Worm (Caenorhabditis elegans): ENCODE data around the gene btb-19.

Gene btb-19

ce11 chrII:14563766-14564370, 41.9 kb upstream of the btb-19 start:
- TF ChIP-seq egrh-3 (GFP tag; IDR thresholded peaks at IDR 0.05) = peak; percentile 53; the same call in 1 of the 2 replicates
- TF ChIP-seq D2030.7 (GFP tag; IDR thresholded peaks at IDR 0.05) = peak; percentile 43; the same call in 1 of the 2 replicates
- 0 out of 2 replicates have a peak, but pooled peaks have one; percentile 35 for TF ChIP-seq mcd-1 (GFP tag; IDR thresholded peaks at IDR 0.05)
- peak; percentile 80 for TF ChIP-seq madf-8 (GFP tag; conservative IDR thresholded peaks at IDR 0.05)
- TF ChIP-seq hmg-1.2 (GFP tag; IDR thresholded peaks at IDR 0.05) = peak; percentile 97
- TF ChIP-seq xnd-1 (tag; optimal IDR thresholded peaks at IDR 0.05) = peak; percentile 79
- TF ChIP-seq F33H1.4 (GFP tag; IDR thresholded peaks at IDR 0.05) = peak; percentile 38; the same call in 1 of the 2 replicates
- TF ChIP-seq madf-6 (GFP tag; IDR thresholded peaks at IDR 0.05) = peak; percentile 70
- peak; percentile 78 for TF ChIP-seq lsl-1 (GFP tag; optimal IDR thresholded peaks at IDR 0.05)
- peak; percentile 40; the same call in 1 of the 2 replicates for TF ChIP-seq ceh-91 (GFP tag; IDR thresholded peaks at IDR 0.05)
- 0 out of 2 replicates have a peak, but pooled peaks have one; percentile 36 for TF ChIP-seq ztf-28 (GFP tag; IDR thresholded peaks at IDR 0.05)
- TF ChIP-seq dox-1 (GFP tag; IDR thresholded peaks at IDR 0.05) = peak; percentile 70

DNA sequence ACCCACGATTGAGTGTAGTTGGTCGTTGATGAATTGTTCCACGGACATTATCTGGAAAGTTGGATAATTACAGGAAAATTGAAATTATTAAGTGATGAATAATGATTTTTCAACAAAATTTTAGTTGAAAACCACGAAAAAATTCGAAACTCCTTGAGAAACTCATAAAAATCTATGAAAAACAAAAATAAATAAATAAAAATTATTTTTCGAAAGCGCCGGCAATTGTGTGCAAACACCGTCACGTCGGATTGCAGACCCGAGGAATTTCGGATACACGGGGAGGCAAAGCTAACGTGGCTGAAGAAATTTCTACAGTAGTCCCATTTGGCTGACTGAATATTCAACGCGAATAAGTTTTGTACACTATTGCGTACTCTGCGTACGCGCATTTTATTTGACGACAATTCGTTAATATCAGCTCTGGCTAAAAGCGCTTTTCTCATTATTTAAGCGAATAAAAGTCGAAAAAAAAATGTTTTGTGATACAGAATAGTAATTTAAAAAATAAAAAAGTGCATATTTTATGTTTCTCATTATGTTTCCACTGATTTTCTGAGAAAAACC, 39.7 kb upstream of the btb-19 start, which contains the start of gene mog-4:
mog-4 (minus strand) TSS at position 51 of the 567 bp plus-strand sequence.
- TF ChIP-seq egl-44 (GFP tag; IDR thresholded peaks at IDR 0.05) (peak; percentile 97), lin-54 (GFP tag; optimal IDR thresholded peaks at IDR 0.05) (peak; percentile 97), B0019.2 (GFP tag; conservative IDR thresholded peaks at IDR 0.05) (peak; percentile 100), ztf-6 (GFP tag; IDR thresholded peaks at IDR 0.05) (peak; percentile 100), Y79H2A.3 (GFP tag; conservative IDR thresholded peaks at IDR 0.05) (peak; percentile 100), mel-28 (tag; optimal IDR thresholded peaks at IDR 0.05; ENCODE audit: borderline replicate concordance) (peak; percentile 76), mcd-1 (GFP tag; IDR thresholded peaks at IDR 0.05) (peak; percentile 99), nhr-27 (tag; optimal IDR thresholded peaks at IDR 0.05) (peak; percentile 58), lin-26 (GFP tag; IDR thresholded peaks at IDR 0.05) (peak; percentile 98), B0261.1 (tag; optimal IDR thresholded peaks at IDR 0.05) (peak; percentile 35), ztf-25 (GFP tag; IDR thresholded peaks at IDR 0.05) (peak; percentile 100), madf-3 (GFP tag; IDR thresholded peaks at IDR 0.05) (peak; percentile 98), F37B4.10 (GFP tag; IDR thresholded peaks at IDR 0.05) (peak; percentile 96), aptf-3 (GFP tag; IDR thresholded peaks at IDR 0.05) (peak; percentile 95), ceh-40 (GFP tag; IDR thresholded peaks at IDR 0.05) (peak; percentile 95), akir-1 (GFP tag; optimal IDR thresholded peaks at IDR 0.05) (peak; percentile 89), B0336.3 (GFP tag; IDR thresholded peaks at IDR 0.05) (peak; percentile 92), tbp1 (GFP tag; optimal IDR thresholded peaks at IDR 0.05) (peak; percentile 76), let-526 (GFP tag; IDR thresholded peaks at IDR 0.05) (peak; percentile 100), K12H6.12 (tag; optimal IDR thresholded peaks at IDR 0.05) (peak; percentile 97), him-1 (tag; optimal IDR thresholded peaks at IDR 0.05) (peak; percentile 84), ztf-22 (GFP tag; optimal IDR thresholded peaks at IDR 0.05) (peak; percentile 80), nfya-2 (GFP tag; IDR thresholded peaks at IDR 0.05) (peak; percentile 89), snpc-3.4 (tag; optimal IDR thresholded peaks at IDR 0.05) (peak; percentile 18), D2030.7 (GFP tag; IDR thresholded peaks at IDR 0.05) (peak; percentile 100), mxl-1 (tag; optimal IDR thresholded peaks at IDR 0.05) (peak; percentile 28), ceh-91 (GFP tag; IDR thresholded peaks at IDR 0.05) (peak; percentile 100), sea-2 (GFP tag; IDR thresholded peaks at IDR 0.05) (peak; percentile 98), hsf-1 (GFP tag; IDR thresholded peaks at IDR 0.05) (peak; percentile 93), Y53G8AR.9 (GFP tag; conservative IDR thresholded peaks at IDR 0.05) (peak; percentile 99), C17E4.6 (GFP tag; IDR thresholded peaks at IDR 0.05) (peak; percentile 100), lag-1 (GFP tag; IDR thresholded peaks at IDR 0.05) (peak; percentile 99), madf-6 (GFP tag; IDR thresholded peaks at IDR 0.05) (peak; percentile 99), madf-10 (tag; optimal IDR thresholded peaks at IDR 0.05) (peak; percentile 93), sptf-2 (GFP tag; optimal IDR thresholded peaks at IDR 0.05) (peak; percentile 9), egrh-3 (GFP tag; IDR thresholded peaks at IDR 0.05) (peak; percentile 90), lsl-1 (GFP tag; optimal IDR thresholded peaks at IDR 0.05) (peak; percentile 98), tlf-1 (GFP tag; optimal IDR thresholded peaks at IDR 0.05) (peak; percentile 98), dox-1 (GFP tag; IDR thresholded peaks at IDR 0.05) (peak; percentile 100)

Measured in whole organism, young adult.